Fruit fly (Drosophila melanogaster) whole organism, embryonic: Measurements from ENCODE around the gene Hmr.

ENCODE experiments used
- Aef1 ChIP-seq: fragments of 200-800 bp; sonication (Bioruptor generic); IDR thresholded peaks from 3 replicates; pipeline ENCODE4 v1.3.6; 2022; ENCODE audit warnings: missing biosample characterization, missing genetic modification characterization
- BtbVII ChIP-seq: fragments of 200-800 bp; sonication (Bioruptor generic); optimal IDR thresholded peaks from 3 replicates; lab custom pipeline; 2017; ENCODE audit warnings: missing biosample characterization, mild to moderate bottlenecking, missing genetic modification characterization
- CG10321 ChIP-seq: fragments of 200-800 bp; sonication (Bioruptor generic); IDR thresholded peaks from 2 replicates; pipeline ENCODE4 v1.3.6; 2022; ENCODE audit warnings: missing biosample characterization, missing genetic modification characterization
- CG12104 ChIP-seq: fragments of 200-800 bp; sonication (Bioruptor generic); optimal IDR thresholded peaks from 3 replicates; lab custom pipeline; 2016; ENCODE audit warnings: missing biosample characterization, missing genetic modification characterization
- CG12219 ChIP-seq: fragments of 200-800 bp; sonication (Bioruptor generic); optimal IDR thresholded peaks from 3 replicates; lab custom pipeline; 2018; ENCODE audit warnings: missing biosample characterization, mild to moderate bottlenecking, missing genetic modification characterization
- CG12769 ChIP-seq: fragments of 200-800 bp; sonication (Bioruptor generic); optimal IDR thresholded peaks from 2 replicates; lab custom pipeline; 2019; ENCODE audit warnings: missing biosample characterization, mild to moderate bottlenecking, missing genetic modification characterization, moderate library complexity
- CG13287 ChIP-seq: fragments of 200-800 bp; sonication (Bioruptor generic); IDR thresholded peaks from 2 replicates; pipeline ENCODE4 v1.3.6; 2022; ENCODE audit warnings: missing biosample characterization, missing genetic modification characterization; ENCODE audit not compliant: partially characterized antibody
- CG13296 ChIP-seq: fragments of 200-800 bp; sonication (Bioruptor generic); optimal IDR thresholded peaks from 3 replicates; lab custom pipeline; 2018; ENCODE audit warnings: missing biosample characterization, mild to moderate bottlenecking, missing genetic modification characterization
- CG14710 ChIP-seq: fragments of 200-800 bp; sonication (Bioruptor generic); optimal IDR thresholded peaks from 3 replicates; lab custom pipeline; 2019; ENCODE audit warnings: missing biosample characterization, mild to moderate bottlenecking, missing genetic modification characterization, moderate library complexity
- CG15073 ChIP-seq: fragments of 200-800 bp; sonication (Bioruptor generic); optimal IDR thresholded peaks from 2 replicates; lab custom pipeline; 2016; ENCODE audit warnings: missing biosample characterization, missing genetic modification characterization
- CG16813 ChIP-seq: fragments of 200-800 bp; sonication (Bioruptor generic); IDR thresholded peaks from 3 replicates; pipeline ENCODE4 v1.3.6; 2022; ENCODE audit warnings: missing biosample characterization, missing genetic modification characterization; ENCODE audit not compliant: partially characterized antibody
- CG18011 ChIP-seq: fragments of 200-800 bp; sonication (Bioruptor generic); optimal IDR thresholded peaks from 2 replicates; lab custom pipeline; 2017; ENCODE audit warnings: missing biosample characterization, missing genetic modification characterization, mild to moderate bottlenecking, moderate library complexity, missing genotype
- CG2712 ChIP-seq: fragments of 200-800 bp; optimal IDR thresholded peaks from 3 replicates; lab custom pipeline; 2019; ENCODE audit warnings: missing biosample characterization, mild to moderate bottlenecking, missing genetic modification characterization, moderate library complexity
- CG30431 ChIP-seq: fragments of 200-800 bp; sonication (Bioruptor generic); optimal IDR thresholded peaks from 2 replicates; lab custom pipeline; 2017; ENCODE audit warnings: missing biosample characterization, missing genetic modification characterization
- CG32532 ChIP-seq: fragments of 200-800 bp; sonication (Bioruptor generic); IDR thresholded peaks from 2 replicates; pipeline ENCODE4 v1.3.6; 2022; ENCODE audit warnings: missing biosample characterization, missing genetic modification characterization
- CG4282 ChIP-seq: fragments of 200-800 bp; sonication (Bioruptor generic); optimal IDR thresholded peaks from 2 replicates; lab custom pipeline; 2016; ENCODE audit warnings: missing biosample characterization, missing genetic modification characterization
- CG7839 ChIP-seq: fragments of 200-800 bp; sonication (Bioruptor generic); optimal IDR thresholded peaks from 3 replicates; lab custom pipeline; 2018; ENCODE audit warnings: missing biosample characterization, mild to moderate bottlenecking, missing genetic modification characterization, moderate library complexity
- CG7963 ChIP-seq: fragments of 200-800 bp; sonication (Bioruptor generic); IDR thresholded peaks from 3 replicates; pipeline ENCODE4 v1.3.6; 2022; ENCODE audit warnings: missing biosample characterization, missing genetic modification characterization; ENCODE audit not compliant: partially characterized antibody
- CG8924 ChIP-seq: fragments of 200-800 bp; optimal IDR thresholded peaks from 3 replicates; lab custom pipeline; 2019; ENCODE audit warnings: missing biosample characterization, mild to moderate bottlenecking, missing genetic modification characterization, moderate library complexity
- CG9609 ChIP-seq: fragments of 200-800 bp; sonication (Bioruptor generic); optimal IDR thresholded peaks from 3 replicates; lab custom pipeline; 2016; ENCODE audit warnings: missing biosample characterization, missing genetic modification characterization
- Drgx ChIP-seq: fragments of 200-800 bp; sonication (Bioruptor generic); IDR thresholded peaks from 2 replicates; pipeline ENCODE4 v1.3.6; 2022; ENCODE audit warnings: missing biosample characterization, missing genetic modification characterization
- Ets65A ChIP-seq: fragments of 200-800 bp; sonication (Bioruptor generic); peaks from one replicate; lab custom pipeline; 2016; ENCODE audit warnings: missing biosample characterization, missing genetic modification characterization
- Fer1 ChIP-seq: fragments of 200-800 bp; sonication (Bioruptor generic); optimal IDR thresholded peaks from 2 replicates; lab custom pipeline; 2017; ENCODE audit warnings: missing biosample characterization, mild to moderate bottlenecking, missing genetic modification characterization
- Gsc ChIP-seq: fragments of 200-800 bp; sonication (Bioruptor generic); IDR thresholded peaks from 2 replicates; pipeline ENCODE4 v1.3.6; 2022; ENCODE audit warnings: missing biosample characterization, missing genetic modification characterization
- NK7.1 ChIP-seq: fragments of 200-800 bp; sonication (Bioruptor generic); optimal IDR thresholded peaks from 3 replicates; lab custom pipeline; 2016; ENCODE audit warnings: missing biosample characterization, missing genetic modification characterization
- Opbp ChIP-seq: fragments of 200-800 bp; sonication (Bioruptor generic); IDR thresholded peaks from 3 replicates; pipeline ENCODE4 v1.3.6; 2022; ENCODE audit warnings: missing biosample characterization, missing genetic modification characterization; ENCODE audit not compliant: partially characterized antibody
- Sox100B ChIP-seq: fragments of 200-800 bp; sonication (Bioruptor generic); optimal IDR thresholded peaks from 3 replicates; lab custom pipeline; 2018; ENCODE audit warnings: missing biosample characterization, mild to moderate bottlenecking, missing genetic modification characterization
- Xbp1 ChIP-seq: fragments of 200-800 bp; sonication (Bioruptor generic); optimal IDR thresholded peaks from 3 replicates; lab custom pipeline; 2016; ENCODE audit warnings: missing biosample characterization, mild to moderate bottlenecking, missing genetic modification characterization
- cad ChIP-seq: fragments of >200 bp; optimal IDR thresholded peaks from 2 replicates; lab custom pipeline; 2017; ENCODE audit warnings: missing biosample characterization, missing genetic modification characterization
- exex ChIP-seq: fragments of 200-800 bp; sonication (Bioruptor generic); optimal IDR thresholded peaks from 4 replicates; lab custom pipeline; 2018; ENCODE audit warnings: missing biosample characterization, mild to moderate bottlenecking, missing genetic modification characterization, moderate library complexity
- fd64A ChIP-seq: fragments of 200-800 bp; sonication (Bioruptor generic); optimal IDR thresholded peaks from 3 replicates; lab custom pipeline; 2018; ENCODE audit warnings: missing biosample characterization, mild to moderate bottlenecking, missing genetic modification characterization
- grau ChIP-seq: fragments of 200-800 bp; optimal IDR thresholded peaks from 3 replicates; lab custom pipeline; 2019; ENCODE audit warnings: missing biosample characterization, mild to moderate bottlenecking, missing genetic modification characterization, moderate library complexity
- gro ChIP-seq: fragments of 200-800 bp; sonication (Bioruptor generic); optimal IDR thresholded peaks from 2 replicates; lab custom pipeline; 2016; ENCODE audit warnings: missing biosample characterization, missing genetic modification characterization
- hb ChIP-seq: fragments of 200-800 bp; sonication (Bioruptor generic); IDR thresholded peaks from 3 replicates; pipeline ENCODE4 v1.3.6; 2022; ENCODE audit warnings: missing biosample characterization, missing genetic modification characterization; ENCODE audit not compliant: partially characterized antibody
- hth ChIP-seq: fragments of >200 bp; optimal IDR thresholded peaks from 2 replicates; lab custom pipeline; 2017; ENCODE audit warnings: inconsistent platforms
- insv ChIP-seq, 2 experiments: fragments of 200-800 bp; sonication (Bioruptor generic); optimal IDR thresholded peaks; 3 replicates each; lab custom pipeline; 2016 to 2018; ENCODE audit warnings: missing biosample characterization in 2 of 2, missing genetic modification characterization in 2 of 2
- kah ChIP-seq: fragments of 200-800 bp; sonication (Bioruptor generic); optimal IDR thresholded peaks from 2 replicates; lab custom pipeline; 2018; ENCODE audit warnings: missing biosample characterization, mild to moderate bottlenecking, missing genetic modification characterization
- kni ChIP-seq: fragments of 200-800 bp; sonication (Bioruptor generic); optimal IDR thresholded peaks from 3 replicates; lab custom pipeline; 2017; ENCODE audit warnings: mild to moderate bottlenecking, missing biosample characterization, missing genetic modification reagents, missing genetic modification characterization
- knrl ChIP-seq: fragments of 200-800 bp; sonication (Bioruptor generic); IDR thresholded peaks from 3 replicates; pipeline ENCODE4 v1.3.6; 2022; ENCODE audit warnings: missing biosample characterization, missing genetic modification characterization; ENCODE audit not compliant: partially characterized antibody
- lab ChIP-seq: fragments of 200-800 bp; sonication (Bioruptor generic); optimal IDR thresholded peaks from 3 replicates; lab custom pipeline; 2017; ENCODE audit warnings: missing biosample characterization, missing genetic modification characterization, mild to moderate bottlenecking, moderate library complexity, missing genetic modification reagents
- luna ChIP-seq: fragments of 200-800 bp; sonication (Bioruptor generic); optimal IDR thresholded peaks from 2 replicates; lab custom pipeline; 2016; ENCODE audit warnings: missing biosample characterization, missing genetic modification characterization
- nau ChIP-seq: fragments of 200-800 bp; sonication (Bioruptor generic); optimal IDR thresholded peaks from 3 replicates; lab custom pipeline; 2017; ENCODE audit warnings: missing biosample characterization, mild to moderate bottlenecking, missing genetic modification characterization, missing genetic modification reagents
- pita ChIP-seq: fragments of 200-800 bp; sonication (Bioruptor generic); optimal IDR thresholded peaks from 2 replicates; lab custom pipeline; 2017; ENCODE audit warnings: missing biosample characterization, mild to moderate bottlenecking, missing genetic modification characterization
- psq ChIP-seq: fragments of 200-800 bp; sonication (Bioruptor generic); optimal IDR thresholded peaks from 2 replicates; lab custom pipeline; 2017; ENCODE audit warnings: missing biosample characterization, missing genetic modification characterization
- row ChIP-seq: fragments of 200-800 bp; sonication (Bioruptor generic); IDR thresholded peaks from 3 replicates; pipeline ENCODE4 v1.3.6; 2022; ENCODE audit warnings: missing biosample characterization, missing genetic modification characterization
- run ChIP-seq: fragments of 200-800 bp; sonication (Bioruptor generic); optimal IDR thresholded peaks from 3 replicates; lab custom pipeline; 2018; ENCODE audit warnings: missing biosample characterization, mild to moderate bottlenecking, missing genetic modification characterization
- sc ChIP-seq, 3 experiments: fragments of >200 bp in 2 of 3; fragments of 200-800 bp in 1 of 3; sonication (Bioruptor generic) in 1 of 3; optimal IDR thresholded peaks; 2 replicates in 2 of 3; 3 replicates in 1 of 3; lab custom pipeline; 2017; ENCODE audit warnings: mild to moderate bottlenecking in 1 of 3, missing biosample characterization in 1 of 3, missing genetic modification characterization in 1 of 3, missing genetic modification reagents in 1 of 3
- ssp ChIP-seq: fragments of 200-800 bp; sonication (Bioruptor generic); IDR thresholded peaks from 2 replicates; pipeline ENCODE4 v1.3.6; 2022; ENCODE audit warnings: missing biosample characterization, missing genetic modification characterization
- unc-4 ChIP-seq: fragments of 200-800 bp; sonication (Bioruptor generic); IDR thresholded peaks from 2 replicates; pipeline ENCODE4 v1.3.6; 2022; ENCODE audit warnings: missing biosample characterization, missing genetic modification characterization; ENCODE audit not compliant: partially characterized antibody
- z ChIP-seq: fragments of 200-800 bp; sonication (Bioruptor generic); IDR thresholded peaks from 3 replicates; pipeline ENCODE4 v1.3.6; 2022; ENCODE audit warnings: missing biosample characterization, missing genetic modification characterization
- zen2 ChIP-seq: fragments of 200-800 bp; sonication (Bioruptor generic); IDR thresholded peaks from 3 replicates; pipeline ENCODE4 v1.3.6; 2022; ENCODE audit warnings: missing biosample characterization, missing genetic modification characterization; ENCODE audit not compliant: partially characterized antibody

Hmr gene

dm6 chrX:10587445-10587844 lies 8.2 kb downstream of the Hmr start (continued):
- TF ChIP-seq Ets65A (GFP tag; lab: Kevin White, UChicago): peak; percentile 65
- TF ChIP-seq Sox100B (GFP tag; lab: Kevin White, UChicago): no peak
- TF ChIP-seq CG13296 (GFP tag; lab: Kevin White, UChicago): peak; percentile 24
- TF ChIP-seq Gsc: no peak
- TF ChIP-seq Fer1 (GFP tag; lab: Kevin White, UChicago): peak; percentile 49
- TF ChIP-seq row (GFP tag; lab: Robert Waterston, UW): peak; percentile 60
- no peak for TF ChIP-seq gro (GFP tag; lab: Kevin White, UChicago)
- TF ChIP-seq CG16813: no peak
- peak; percentile 21; the same call in 1 of the 3 replicates for TF ChIP-seq Aef1
- TF ChIP-seq Opbp (GFP tag; lab: Robert Waterston, UW): no peak
- TF ChIP-seq zen2: no peak
- no peak for TF ChIP-seq CG12104 (GFP tag; lab: Kevin White, UChicago)
- TF ChIP-seq fd64A: no peak
- TF ChIP-seq unc-4 (GFP tag; lab: Robert Waterston, UW): no peak
- no peak for TF ChIP-seq NK7.1 (GFP tag; lab: Kevin White, UChicago)
- no peak for TF ChIP-seq luna (GFP tag; lab: Kevin White, UChicago)
- peak; percentile 15 for TF ChIP-seq Xbp1 (GFP tag; lab: Kevin White, UChicago)
- no peak for TF ChIP-seq run (tag; lab: Kevin White, UChicago)
- TF ChIP-seq CG7839 (tag; lab: Kevin White, UChicago): peak; percentile 59
- TF ChIP-seq CG18011: no peak
- TF ChIP-seq CG4282 (GFP tag; lab: Kevin White, UChicago): no peak
- TF ChIP-seq CG30431 (GFP tag; lab: Kevin White, UChicago): no peak
- TF ChIP-seq kah (GFP tag; lab: Kevin White, UChicago): no peak
- TF ChIP-seq CG9609 (GFP tag; lab: Kevin White, UChicago): no peak
- TF ChIP-seq CG12769: no peak
- peak; percentile 48 for TF ChIP-seq grau (tag; lab: Kevin White, UChicago)
- no peak for TF ChIP-seq BtbVII (GFP tag; lab: Kevin White, UChicago)
- no peak for TF ChIP-seq pita (GFP tag; lab: Kevin White, UChicago)
- no peak for TF ChIP-seq CG15073 (GFP tag; lab: Kevin White, UChicago)
- TF ChIP-seq knrl (GFP tag; lab: Robert Waterston, UW): no peak
- no peak for TF ChIP-seq CG12219 (GFP tag; lab: Kevin White, UChicago)
- no peak for TF ChIP-seq insv (GFP tag; optimal IDR thresholded peaks at IDR 0.05; lab: Kevin White, UChicago)
- no peak for TF ChIP-seq CG14710 (tag; lab: Kevin White, UChicago)
- peak; percentile 41 for TF ChIP-seq CG2712 (tag; lab: Kevin White, UChicago)
- TF ChIP-seq nau (GFP tag; lab: Kevin White, UChicago): no peak
- TF ChIP-seq exex: no peak
- TF ChIP-seq hth (lab: Kevin White, UChicago): no peak
- TF ChIP-seq ssp (GFP tag; lab: Robert Waterston, UW): no peak
- TF ChIP-seq hb (GFP tag; lab: Robert Waterston, UW): no peak
- no peak for TF ChIP-seq CG10321 (GFP tag; lab: Robert Waterston, UW)
- TF ChIP-seq CG7963 (GFP tag; lab: Robert Waterston, UW): no peak
- no peak for TF ChIP-seq sc (optimal IDR thresholded peaks at IDR 0.05; lab: Kevin White, UChicago)
- TF ChIP-seq sc (GFP tag; optimal IDR thresholded peaks at IDR 0.05; lab: Kevin White, UChicago): no peak
- TF ChIP-seq kni (GFP tag; lab: Kevin White, UChicago): no peak
- TF ChIP-seq psq (GFP tag; lab: Kevin White, UChicago): no peak
- peak; percentile 68 for TF ChIP-seq lab
- peak; percentile 53 for TF ChIP-seq CG32532 (GFP tag; lab: Robert Waterston, UW)
- peak; percentile 86 for TF ChIP-seq Drgx (GFP tag; lab: Robert Waterston, UW)
- TF ChIP-seq z (GFP tag; lab: Robert Waterston, UW): no peak
- TF ChIP-seq CG8924 (tag; lab: Kevin White, UChicago): peak; percentile 31
- no peak for TF ChIP-seq cad (GFP tag; lab: Kevin White, UChicago)
- TF ChIP-seq CG13287 (GFP tag; lab: Robert Waterston, UW): no peak
